Worm (Caenorhabditis elegans): ENCODE data around the gene gtr-1.

Gene gtr-1

ce11 chrX:780027-780426 is 22.6 kb upstream of the gtr-1 start:
- TF ChIP-seq xnd-1 (tag; optimal IDR thresholded peaks at IDR 0.05) (no peak), ZK185.1 (tag; optimal IDR thresholded peaks at IDR 0.05; ENCODE audit: poor library complexity, severe bottlenecking) (no peak), nfya-2 (GFP tag; IDR thresholded peaks at IDR 0.05) (no peak), tlf-1 (GFP tag; optimal IDR thresholded peaks at IDR 0.05) (no peak), ceh-58 (GFP tag; IDR thresholded peaks at IDR 0.05) (no peak), ztf-22 (GFP tag; optimal IDR thresholded peaks at IDR 0.05) (no peak), F57C9.4 (tag; optimal IDR thresholded peaks at IDR 0.05) (no peak), C17E4.6 (GFP tag; IDR thresholded peaks at IDR 0.05) (no peak), madf-10 (tag; optimal IDR thresholded peaks at IDR 0.05) (no peak), egl-18 (GFP tag; IDR thresholded peaks at IDR 0.05) (no peak), ztf-28 (GFP tag; IDR thresholded peaks at IDR 0.05) (no peak), nfya-1 (tag; optimal IDR thresholded peaks at IDR 0.05; ENCODE audit: borderline replicate concordance, insufficient read depth) (no peak), repo-1 (tag; optimal IDR thresholded peaks at IDR 0.05) (no peak), aptf-3 (GFP tag; IDR thresholded peaks at IDR 0.05) (no peak), aptf-2 (GFP tag; conservative IDR thresholded peaks at IDR 0.05) (no peak), tbx-9 (tag; optimal IDR thresholded peaks at IDR 0.05; ENCODE audit: borderline replicate concordance) (no peak), snpc-1.3 (tag; optimal IDR thresholded peaks at IDR 0.05; ENCODE audit: insufficient read depth) (no peak)

ce11 chrX:784853-785252 is 17.7 kb upstream of the gtr-1 start, which contains the start of gene T04G9.6:
TSS of gene T04G9.6 (minus strand) at chrX:784953.
- TF ChIP-seq snpc-3.4 (tag; optimal IDR thresholded peaks at IDR 0.05) (no peak), madf-8 (GFP tag; conservative IDR thresholded peaks at IDR 0.05) (no peak), F55B11.4 (tag; optimal IDR thresholded peaks at IDR 0.05; ENCODE audit: borderline replicate concordance, insufficient read depth) (no peak), F57C9.4 (tag; optimal IDR thresholded peaks at IDR 0.05) (no peak), nfya-2 (GFP tag; IDR thresholded peaks at IDR 0.05) (no peak), madf-3 (GFP tag; IDR thresholded peaks at IDR 0.05) (no peak), Y79H2A.3 (GFP tag; conservative IDR thresholded peaks at IDR 0.05) (no peak), nhr-80 (tag; optimal IDR thresholded peaks at IDR 0.05) (no peak), F22D6.2 (tag; optimal IDR thresholded peaks at IDR 0.05) (no peak), hlh-26 (GFP tag; conservative IDR thresholded peaks at IDR 0.05) (no peak)

ce11 chrX:785368-785767 is 17.2 kb upstream of the gtr-1 start:
- TF ChIP-seq lin-40 (tag; optimal IDR thresholded peaks at IDR 0.05) (no peak), let-526 (GFP tag; IDR thresholded peaks at IDR 0.05) (no peak), ceh-40 (GFP tag; IDR thresholded peaks at IDR 0.05) (no peak), ztf-26 (tag; optimal IDR thresholded peaks at IDR 0.05) (no peak), gei-17 (GFP tag; optimal IDR thresholded peaks at IDR 0.05) (peak; percentile 66), athp-1 (tag; optimal IDR thresholded peaks at IDR 0.05) (no peak), ztf-6 (GFP tag; IDR thresholded peaks at IDR 0.05) (no peak)

ce11 chrX:787992-788391 is 14.6 kb upstream of the gtr-1 start, which contains the start of gene attf-5:
TSS of gene attf-5 (plus strand) at chrX:788353.
- TF ChIP-seq hmg-1.2 (GFP tag; IDR thresholded peaks at IDR 0.05) (peak; percentile 88), F39B2.1 (GFP tag; IDR thresholded peaks at IDR 0.05) (no peak)

Data from whole organism, young adult.